Worm (Caenorhabditis elegans) whole organism, late embryonic: ENCODE measurements around the gene H37A05.2.

ENCODE experiments used
- ceh-19 ChIP-seq: fragments of 200-800 bp; sonication (Bioruptor generic); optimal IDR thresholded peaks from 2 replicates; lab custom pipeline; 2018; ENCODE audit warnings: mild to moderate bottlenecking, missing genetic modification characterization, missing compliant biosample characterization
- gmeb-2 ChIP-seq: sonication (generic microtip); optimal IDR thresholded peaks from 2 replicates; lab custom pipeline; 2016; ENCODE audit warnings: missing genetic modification characterization, inconsistent platforms, missing compliant biosample characterization

DNA sequence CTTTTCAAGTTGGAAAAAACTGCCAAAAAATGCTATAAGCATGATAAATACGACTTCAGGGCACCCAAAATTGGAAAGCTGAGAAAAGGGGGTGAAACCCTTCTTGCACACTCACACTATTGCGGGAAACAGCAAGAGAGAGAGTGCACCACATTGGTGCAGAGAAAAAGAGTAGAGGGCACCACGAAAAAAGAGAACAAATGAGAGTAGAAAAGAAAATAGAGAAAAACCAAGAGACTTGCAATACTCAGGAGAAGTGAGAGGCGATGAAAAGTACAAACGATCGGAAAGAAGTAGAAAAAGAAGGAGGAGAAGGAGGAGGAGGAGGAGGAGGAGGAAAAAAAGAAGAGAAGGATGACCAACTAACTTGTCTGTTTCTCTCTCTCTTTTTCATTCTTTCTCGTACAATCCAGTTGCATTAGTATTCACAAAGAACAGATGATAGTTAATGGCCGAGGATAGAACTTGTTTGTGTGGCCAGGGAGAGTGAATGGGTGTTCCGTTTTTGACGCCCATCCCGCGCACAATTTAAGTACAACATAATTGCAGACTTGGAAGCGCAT is 21.2 kb upstream of the H37A05.2 start:
- TF ChIP-seq gmeb-2 (no peak), ceh-19 (GFP tag; lab: Kevin White, UChicago) (no peak)
